Fruit fly (Drosophila melanogaster) whole organism, embryonic: Measurements from ENCODE around the gene dind.

Source experiments
- CG10321 ChIP-seq: fragments of 200-800 bp; sonication (Bioruptor generic); IDR thresholded peaks from 2 replicates; pipeline ENCODE4 v1.3.6; 2022; ENCODE audit warnings: missing biosample characterization, missing genetic modification characterization
- CG10543 ChIP-seq: fragments of 200-800 bp; sonication (Bioruptor generic); optimal IDR thresholded peaks from 3 replicates; lab custom pipeline; 2017; ENCODE audit warnings: missing biosample characterization, mild to moderate bottlenecking, missing genetic modification characterization, moderate library complexity
- CG10654 ChIP-seq: fragments of 200-800 bp; sonication (Bioruptor generic); optimal IDR thresholded peaks from 2 replicates; lab custom pipeline; 2016; ENCODE audit warnings: missing biosample characterization, missing genetic modification characterization
- CG12391 ChIP-seq: fragments of 200-800 bp; sonication (Bioruptor generic); optimal IDR thresholded peaks from 3 replicates; lab custom pipeline; 2018; ENCODE audit warnings: missing biosample characterization, mild to moderate bottlenecking, missing genetic modification characterization, moderate library complexity
- CG18599 ChIP-seq: fragments of 200-800 bp; sonication (Bioruptor generic); optimal IDR thresholded peaks from 3 replicates; lab custom pipeline; 2017; ENCODE audit warnings: missing biosample characterization, missing genetic modification characterization, mild to moderate bottlenecking, moderate library complexity, missing genetic modification reagents
- CG2202 ChIP-seq: fragments of 200-800 bp; sonication (Bioruptor generic); optimal IDR thresholded peaks from 2 replicates; lab custom pipeline; 2018; ENCODE audit warnings: missing biosample characterization, mild to moderate bottlenecking, missing genetic modification characterization
- CG2889 ChIP-seq: fragments of 200-800 bp; sonication (Bioruptor generic); IDR thresholded peaks from 3 replicates; pipeline ENCODE4 v1.3.6; 2022; ENCODE audit warnings: missing biosample characterization, missing genetic modification characterization
- CG3407 ChIP-seq: fragments of 200-800 bp; sonication (Bioruptor generic); optimal IDR thresholded peaks from 2 replicates; lab custom pipeline; 2018; ENCODE audit warnings: missing biosample characterization, mild to moderate bottlenecking, missing genetic modification characterization
- CG34224 ChIP-seq: fragments of 200-800 bp; sonication (Bioruptor generic); IDR thresholded peaks from 3 replicates; pipeline ENCODE4 v1.3.6; 2022; ENCODE audit warnings: missing biosample characterization, missing genetic modification characterization; ENCODE audit not compliant: partially characterized antibody
- CG3995 ChIP-seq: fragments of 200-800 bp; sonication (Bioruptor generic); optimal IDR thresholded peaks from 3 replicates; lab custom pipeline; 2016; ENCODE audit warnings: missing biosample characterization, missing genetic modification characterization
- CG4360 ChIP-seq: fragments of 200-800 bp; sonication (Bioruptor generic); IDR thresholded peaks from 2 replicates; pipeline ENCODE4 v1.3.6; 2022; ENCODE audit warnings: missing biosample characterization, missing genetic modification characterization
- CG5245 ChIP-seq: fragments of 200-800 bp; sonication (Bioruptor generic); optimal IDR thresholded peaks from 3 replicates; lab custom pipeline; 2016; ENCODE audit warnings: missing biosample characterization, missing genetic modification characterization
- CG7357 ChIP-seq: fragments of 200-800 bp; sonication (Bioruptor generic); IDR thresholded peaks from 3 replicates; pipeline ENCODE4 v1.3.6; 2022; ENCODE audit warnings: missing biosample characterization, missing genetic modification characterization
- CG8290 ChIP-seq, 3 experiments: fragments of 200-800 bp; sonication (Bioruptor generic); optimal IDR thresholded peaks; 2 replicates each; lab custom pipeline; 2016 to 2019; ENCODE audit warnings: missing biosample characterization in 3 of 3, missing genetic modification characterization in 3 of 3, mild to moderate bottlenecking in 2 of 3, moderate library complexity in 1 of 3
- CG8359 ChIP-seq: fragments of 200-800 bp; sonication (Bioruptor generic); optimal IDR thresholded peaks from 2 replicates; lab custom pipeline; 2017; ENCODE audit warnings: missing biosample characterization, mild to moderate bottlenecking, missing genetic modification characterization, borderline replicate concordance
- CG9797 ChIP-seq: fragments of 200-800 bp; sonication (Bioruptor generic); optimal IDR thresholded peaks from 3 replicates; lab custom pipeline; 2018; ENCODE audit warnings: missing biosample characterization, mild to moderate bottlenecking, missing genetic modification characterization
- D ChIP-seq, 2 experiments: fragments of 200-800 bp in 1 of 2; fragments of >200 bp in 1 of 2; sonication (Bioruptor generic) in 1 of 2; optimal IDR thresholded peaks; 2 replicates in 1 of 2; 3 replicates in 1 of 2; lab custom pipeline; 2017; ENCODE audit warnings: mild to moderate bottlenecking in 1 of 2, missing biosample characterization in 1 of 2, missing genetic modification characterization in 1 of 2, missing genetic modification reagents in 1 of 2
- ERR ChIP-seq: fragments of 200-800 bp; sonication (Bioruptor generic); optimal IDR thresholded peaks from 2 replicates; lab custom pipeline; 2016; ENCODE audit warnings: missing biosample characterization, missing genetic modification characterization
- Hand ChIP-seq: fragments of 200-800 bp; sonication (Bioruptor generic); optimal IDR thresholded peaks from 2 replicates; lab custom pipeline; 2017; ENCODE audit warnings: mild to moderate bottlenecking, missing biosample characterization, missing genetic modification reagents, missing genetic modification characterization
- Hr39 ChIP-seq: fragments of >200 bp; optimal IDR thresholded peaks from 2 replicates; lab custom pipeline; 2017
- MESR4 ChIP-seq: fragments of 200-800 bp; sonication (Bioruptor generic); optimal IDR thresholded peaks from 2 replicates; lab custom pipeline; 2018; ENCODE audit warnings: missing biosample characterization, mild to moderate bottlenecking, missing genetic modification characterization, moderate library complexity
- Med ChIP-seq: fragments of 200-800 bp; sonication (Bioruptor generic); peaks from one replicate; lab custom pipeline; 2016; ENCODE audit warnings: missing biosample characterization, missing genetic modification characterization, mild to moderate bottlenecking, inconsistent platforms, moderate library complexity
- Ravus ChIP-seq: fragments of 200-800 bp; sonication (Bioruptor generic); IDR thresholded peaks from 2 replicates; pipeline ENCODE4 v1.3.6; 2022; ENCODE audit warnings: missing biosample characterization, missing genetic modification characterization
- Sry-δ ChIP-seq: fragments of 200-800 bp; sonication (Bioruptor generic); optimal IDR thresholded peaks from 2 replicates; lab custom pipeline; 2016; ENCODE audit warnings: missing biosample characterization, missing genetic modification characterization
- Stat92E ChIP-seq, 3 experiments: fragments of >200 bp in 2 of 3; fragments of 200-800 bp in 1 of 3; sonication (Bioruptor generic) in 1 of 3; optimal IDR thresholded peaks; 2 replicates each; lab custom pipeline; 2017 to 2019; ENCODE audit warnings: missing biosample characterization in 3 of 3, missing genetic modification characterization in 3 of 3, mild to moderate bottlenecking in 1 of 3, moderate library complexity in 1 of 3
- Usf ChIP-seq: fragments of 200-800 bp; sonication (Bioruptor generic); optimal IDR thresholded peaks from 2 replicates; lab custom pipeline; 2017; ENCODE audit warnings: missing genotype, missing biosample characterization, missing genetic modification characterization
- ap ChIP-seq: fragments of 200-800 bp; sonication (Bioruptor generic); IDR thresholded peaks from 2 replicates; pipeline ENCODE4 v1.3.6; 2022; ENCODE audit warnings: missing biosample characterization, missing genetic modification characterization
- bbx ChIP-seq: fragments of 200-800 bp; sonication (Bioruptor generic); IDR thresholded peaks from 2 replicates; pipeline ENCODE4 v1.3.6; 2022; ENCODE audit warnings: missing biosample characterization, missing genetic modification characterization; ENCODE audit not compliant: partially characterized antibody
- btn ChIP-seq: fragments of 200-800 bp; sonication (Bioruptor generic); optimal IDR thresholded peaks from 2 replicates; lab custom pipeline; 2016; ENCODE audit warnings: missing biosample characterization, missing genetic modification characterization
- cad ChIP-seq: fragments of >200 bp; optimal IDR thresholded peaks from 2 replicates; lab custom pipeline; 2017; ENCODE audit warnings: missing biosample characterization, missing genetic modification characterization
- esg ChIP-seq: fragments of 200-800 bp; sonication (Bioruptor generic); conservative IDR thresholded peaks from 2 replicates; pipeline ENCODE4 v1.3.6; 2022; ENCODE audit warnings: missing biosample characterization, missing genetic modification characterization
- fd64A ChIP-seq: fragments of 200-800 bp; sonication (Bioruptor generic); optimal IDR thresholded peaks from 3 replicates; lab custom pipeline; 2018; ENCODE audit warnings: missing biosample characterization, mild to moderate bottlenecking, missing genetic modification characterization
- fd96Cb ChIP-seq: fragments of 200-800 bp; sonication (Bioruptor generic); optimal IDR thresholded peaks from 2 replicates; lab custom pipeline; 2018; ENCODE audit warnings: missing biosample characterization, mild to moderate bottlenecking, missing genetic modification characterization, moderate library complexity
- fru ChIP-seq: fragments of >200 bp; optimal IDR thresholded peaks from 2 replicates; lab custom pipeline; 2017
- gem ChIP-seq: fragments of 200-800 bp; sonication (Bioruptor generic); optimal IDR thresholded peaks from 2 replicates; lab custom pipeline; 2019; ENCODE audit warnings: missing biosample characterization, mild to moderate bottlenecking, missing genetic modification characterization, moderate library complexity
- gfzf ChIP-seq: fragments of 200-800 bp; sonication (Bioruptor generic); optimal IDR thresholded peaks from 2 replicates; lab custom pipeline; 2016; ENCODE audit warnings: missing biosample characterization, mild to moderate bottlenecking, missing genetic modification characterization, moderate library complexity
- gro ChIP-seq: fragments of 200-800 bp; sonication (Bioruptor generic); optimal IDR thresholded peaks from 2 replicates; lab custom pipeline; 2016; ENCODE audit warnings: missing biosample characterization, missing genetic modification characterization
- hb ChIP-seq: fragments of 200-800 bp; sonication (Bioruptor generic); IDR thresholded peaks from 3 replicates; pipeline ENCODE4 v1.3.6; 2022; ENCODE audit warnings: missing biosample characterization, missing genetic modification characterization; ENCODE audit not compliant: partially characterized antibody
- hth ChIP-seq: fragments of >200 bp; optimal IDR thresholded peaks from 2 replicates; lab custom pipeline; 2017; ENCODE audit warnings: inconsistent platforms
- insv ChIP-seq, 2 experiments: fragments of 200-800 bp; sonication (Bioruptor generic); optimal IDR thresholded peaks; 3 replicates each; lab custom pipeline; 2016 to 2018; ENCODE audit warnings: missing biosample characterization in 2 of 2, missing genetic modification characterization in 2 of 2
- inv ChIP-seq: fragments of 200-800 bp; sonication (Bioruptor generic); IDR thresholded peaks from 2 replicates; pipeline ENCODE4 v1.3.6; 2022; ENCODE audit warnings: missing biosample characterization, missing genetic modification characterization; ENCODE audit not compliant: partially characterized antibody
- pzg ChIP-seq: fragments of 200-800 bp; sonication (Bioruptor generic); optimal IDR thresholded peaks from 3 replicates; lab custom pipeline; 2018; ENCODE audit warnings: missing biosample characterization, mild to moderate bottlenecking, missing genetic modification characterization, moderate library complexity
- seq ChIP-seq: fragments of 200-800 bp; sonication (Bioruptor generic); IDR thresholded peaks from 2 replicates; pipeline ENCODE4 v1.3.6; 2022; ENCODE audit warnings: missing biosample characterization, missing genetic modification characterization
- slbo ChIP-seq: fragments of 200-800 bp; sonication (Bioruptor generic); IDR thresholded peaks from 2 replicates; pipeline ENCODE4 v1.3.6; 2022; ENCODE audit warnings: missing biosample characterization, missing genetic modification characterization
- sqz ChIP-seq: fragments of 200-800 bp; sonication (Bioruptor generic); optimal IDR thresholded peaks from 3 replicates; lab custom pipeline; 2018; ENCODE audit warnings: missing biosample characterization, mild to moderate bottlenecking, missing genetic modification characterization
- stwl ChIP-seq: fragments of 200-800 bp; sonication (Bioruptor generic); optimal IDR thresholded peaks from 3 replicates; lab custom pipeline; 2018; ENCODE audit warnings: missing biosample characterization, mild to moderate bottlenecking, missing genetic modification characterization, moderate library complexity
- wor ChIP-seq: fragments of 200-800 bp; sonication (Bioruptor generic); IDR thresholded peaks from 2 replicates; pipeline ENCODE4 v1.3.6; 2022; ENCODE audit warnings: missing biosample characterization, missing genetic modification characterization
- zen ChIP-seq: fragments of 200-800 bp; sonication (Bioruptor generic); optimal IDR thresholded peaks from 3 replicates; lab custom pipeline; 2018; ENCODE audit warnings: missing biosample characterization, mild to moderate bottlenecking, missing genetic modification characterization, moderate library complexity
- zfh2 ChIP-seq: fragments of 200-800 bp; sonication (Bioruptor generic); optimal IDR thresholded peaks from 2 replicates; lab custom pipeline; 2016; ENCODE audit warnings: missing biosample characterization, missing genetic modification characterization

dind gene

dm6 chr3R:18719767-18720341 is 42.5 kb upstream of the dind start (continued):
- TF ChIP-seq CG3407 (GFP tag; lab: Kevin White, UChicago) (peak; percentile 70), hth (no peak), CG18599 (peak; percentile 97), CG8359 (peak; percentile 36), ERR (GFP tag; lab: Kevin White, UChicago) (peak; percentile 74), stwl (tag; lab: Kevin White, UChicago) (no peak), cad (GFP tag; lab: Kevin White, UChicago) (no peak), ap (GFP tag; lab: Robert Waterston, UW) (peak; percentile 62; the same call in 1 of the 2 replicates), Med (GFP tag; lab: Kevin White, UChicago) (peak; percentile 97), MESR4 (GFP tag; lab: Kevin White, UChicago) (peak; percentile 13), Sry-δ (peak; percentile 41), seq (GFP tag; lab: Robert Waterston, UW) (peak; percentile 89), fd96Cb (peak; percentile 83), gfzf (GFP tag; lab: Kevin White, UChicago) (no peak), CG10654 (GFP tag; lab: Kevin White, UChicago) (peak; percentile 70), gro (peak; percentile 89), btn (GFP tag; lab: Kevin White, UChicago) (peak; percentile 60), zfh2 (GFP tag; lab: Kevin White, UChicago) (peak; percentile 78), Stat92E (GFP tag; optimal IDR thresholded peaks at IDR 0.05; lab: Kevin White, UChicago) (no peak), wor (GFP tag; lab: Robert Waterston, UW) (peak; percentile 74), CG9797 (GFP tag; lab: Kevin White, UChicago) (no peak), Hand (peak; percentile 94), hb (no peak), fru (lab: Kevin White, UChicago) (no peak), CG8290 (GFP tag; optimal IDR thresholded peaks at IDR 0.05; lab: Kevin White, UChicago) (no peak), CG8290 (tag; optimal IDR thresholded peaks at IDR 0.05; lab: Kevin White, UChicago) (peak in 1 of 2 experiments; percentile 86), CG10543 (GFP tag; lab: Kevin White, UChicago) (peak; percentile 94), Usf (GFP tag; lab: Kevin White, UChicago) (peak; percentile 29), CG4360 (GFP tag; lab: Robert Waterston, UW) (no peak), CG7357 (peak; percentile 70), CG2889 (GFP tag; lab: Robert Waterston, UW) (peak; percentile 69; the same call in 2 of the 3 replicates), Hr39 (lab: Kevin White, UChicago) (no peak), CG12391 (tag; lab: Kevin White, UChicago) (peak; percentile 87), esg (GFP tag; lab: Robert Waterston, UW) (peak; percentile 76), CG10321 (GFP tag; lab: Robert Waterston, UW) (peak; percentile 56), slbo (GFP tag; lab: Robert Waterston, UW) (peak; percentile 88), CG34224 (GFP tag; lab: Robert Waterston, UW) (no peak), zen (no peak), D (optimal IDR thresholded peaks at IDR 0.05; lab: Kevin White, UChicago) (no peak), D (GFP tag; optimal IDR thresholded peaks at IDR 0.05; lab: Kevin White, UChicago) (peak; percentile 81), CG2202 (tag; lab: Kevin White, UChicago) (peak; percentile 44), fd64A (GFP tag; lab: Kevin White, UChicago) (peak; percentile 62), bbx (GFP tag; lab: Robert Waterston, UW) (no peak), Ravus (GFP tag; lab: Robert Waterston, UW) (no peak; the same call in 1 of the 2 replicates), insv (GFP tag; optimal IDR thresholded peaks at IDR 0.05; lab: Kevin White, UChicago) (peak in 1 of 2 experiments; percentile 53), pzg (peak; percentile 10), inv (GFP tag; lab: Robert Waterston, UW) (no peak), gem (tag; lab: Kevin White, UChicago) (peak; percentile 90), CG3995 (peak; percentile 9), sqz (peak; percentile 75), CG5245 (GFP tag; lab: Kevin White, UChicago) (peak; percentile 67)
